Fruit fly (Drosophila melanogaster) whole organism, wandering third instar larva: ENCODE data around the gene Osi17.

Source experiments
- Abd-B ChIP-seq: fragments of >200 bp; optimal IDR thresholded peaks from 2 replicates; lab custom pipeline; 2017; ENCODE audit warnings: missing biosample characterization, missing genetic modification characterization
- CG9705 ChIP-seq: fragments of 200-800 bp; sonication (Bioruptor generic); optimal IDR thresholded peaks from 2 replicates; lab custom pipeline; 2018; ENCODE audit warnings: missing biosample characterization, mild to moderate bottlenecking, missing genetic modification characterization
- Jra ChIP-seq: sonication (Bioruptor generic); optimal IDR thresholded peaks from 2 replicates; lab custom pipeline; 2016; ENCODE audit warnings: missing biosample characterization, missing genetic modification characterization
- Mio ChIP-seq: sonication (Bioruptor generic); optimal IDR thresholded peaks from 2 replicates; lab custom pipeline; 2016; ENCODE audit warnings: missing biosample characterization, missing genetic modification characterization
- Myc ChIP-seq: fragments of >200 bp; optimal IDR thresholded peaks from 2 replicates; lab custom pipeline; 2017
- Rel ChIP-seq, 2 experiments: fragments of 200-800 bp; sonication (Bioruptor generic) in 1 of 2; optimal IDR thresholded peaks; 2 replicates in 1 of 2; 3 replicates in 1 of 2; lab custom pipeline; 2016 to 2019; ENCODE audit warnings: mild to moderate bottlenecking in 2 of 2, missing biosample characterization in 2 of 2, missing genetic modification characterization in 2 of 2, moderate library complexity in 1 of 2
- Sp1 ChIP-seq: fragments of 200-800 bp; sonication (Bioruptor generic); optimal IDR thresholded peaks from 3 replicates; lab custom pipeline; 2019; ENCODE audit warnings: missing biosample characterization, mild to moderate bottlenecking, missing genetic modification characterization, moderate library complexity
- dmrt93B ChIP-seq: fragments of 200-800 bp; sonication (Bioruptor generic); optimal IDR thresholded peaks from 2 replicates; lab custom pipeline; 2018; ENCODE audit warnings: missing biosample characterization, mild to moderate bottlenecking, missing genetic modification characterization
- lola ChIP-seq: fragments of >200 bp; optimal IDR thresholded peaks from 2 replicates; lab custom pipeline; 2017; ENCODE audit warnings: missing biosample characterization, missing genetic modification characterization
- pan ChIP-seq: fragments of >200 bp; optimal IDR thresholded peaks from 2 replicates; lab custom pipeline; 2017
- psq ChIP-seq: fragments of 200-800 bp; sonication (Bioruptor generic); optimal IDR thresholded peaks from 3 replicates; lab custom pipeline; 2017; ENCODE audit warnings: missing biosample characterization, mild to moderate bottlenecking, missing genetic modification characterization, moderate library complexity
- tai ChIP-seq: sonication (Bioruptor generic); optimal IDR thresholded peaks from 2 replicates; lab custom pipeline; 2016; ENCODE audit warnings: missing biosample characterization, missing genetic modification characterization

- TF ChIP-seq lola (no peak), psq (GFP tag; lab: Kevin White, UChicago) (no peak), Mio (GFP tag; lab: Kevin White, UChicago) (no peak), tai (GFP tag; lab: Kevin White, UChicago) (no peak), CG9705 (GFP tag; lab: Kevin White, UChicago) (no peak), Jra (GFP tag; lab: Kevin White, UChicago) (no peak), pan (lab: Kevin White, UChicago) (no peak), Rel (GFP tag; optimal IDR thresholded peaks at IDR 0.05; lab: Kevin White, UChicago) (no peak), Rel (tag; optimal IDR thresholded peaks at IDR 0.05; lab: Kevin White, UChicago) (no peak), Abd-B (no peak), dmrt93B (GFP tag; lab: Kevin White, UChicago) (no peak), Sp1 (GFP tag; lab: Kevin White, UChicago) (no peak), Myc (lab: Kevin White, UChicago) (no peak)
Measured at dm6 chr3R:6285100-6285499, 26.5 kb upstream of the Osi17 start, which contains the start of gene CG15597.
